Fruit fly (Drosophila melanogaster) ovary, adult (tissue): ENCODE data around the gene CG31091.

Source experiments
- CG17801 ChIP-seq: fragments of 200-800 bp; optimal IDR thresholded peaks from 2 replicates; lab custom pipeline; 2019; ENCODE audit warnings: missing biosample characterization, mild to moderate bottlenecking, missing genetic modification characterization, moderate library complexity; ENCODE audit not compliant: partially characterized antibody

The CG31091 gene

DNA sequence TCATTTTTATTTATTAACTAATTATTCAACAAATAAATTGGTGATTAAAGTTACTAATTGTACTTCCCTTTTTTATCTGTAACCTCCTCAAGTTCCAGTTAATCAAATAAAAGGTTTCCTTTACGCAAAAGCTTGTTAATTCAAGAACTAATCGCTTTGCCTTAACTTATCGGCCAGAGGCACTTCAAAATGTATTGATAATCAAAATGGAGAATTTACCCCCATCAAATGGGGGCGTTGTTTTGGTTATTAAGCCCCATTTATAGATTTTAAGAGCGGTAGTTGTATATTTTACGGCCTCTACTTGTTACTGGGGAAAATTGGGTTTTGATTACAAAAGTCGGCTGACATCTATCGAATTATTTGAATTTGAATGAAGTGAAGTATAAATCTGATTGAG, at the start of gene CG31091:
Gene CG31091 (plus strand): TSS at position 214 of the 400 bp plus-strand sequence.
- no peak for TF ChIP-seq CG17801

- no peak for TF ChIP-seq CG17801
Observed at dm6 chr3R:25851224-25851682, 48.5 kb upstream of the CG31091 start, which contains the start of the genes CG14545 and CG5886. Gene CG14545 (minus strand): TSS chr3R:25851291. Gene CG5886 (plus strand): TSS chr3R:25851632.

- TF ChIP-seq CG17801: no peak
Observed at dm6 chr3R:25854825-25855224, 44.9 kb upstream of the CG31091 start.

dm6 chr3R:25855594-25856305, 44.0 kb upstream of the CG31091 start, which contains the start of gene CG5890:
Gene CG5890 (plus strand): TSS chr3R:25856154.
- no peak for TF ChIP-seq CG17801

DNA sequence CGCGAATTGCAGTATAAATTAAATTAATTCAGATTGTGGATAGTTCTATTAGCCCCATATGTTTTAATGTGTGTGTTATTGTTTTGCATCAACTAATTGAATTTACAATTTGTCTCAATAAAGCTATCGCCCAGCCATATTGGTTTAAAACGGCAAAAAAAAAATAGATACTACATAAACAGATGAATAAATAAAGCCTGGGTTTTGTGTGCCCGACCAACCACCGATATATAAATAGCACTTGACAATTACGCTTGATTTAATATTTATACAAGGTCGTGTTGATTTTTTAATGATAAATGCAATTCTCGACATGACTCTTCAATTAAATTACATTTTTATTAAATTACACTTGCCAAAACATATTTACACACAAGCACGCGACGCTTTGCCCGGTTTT, 29.3 kb upstream of the CG31091 start:
- no peak for TF ChIP-seq CG17801

DNA sequence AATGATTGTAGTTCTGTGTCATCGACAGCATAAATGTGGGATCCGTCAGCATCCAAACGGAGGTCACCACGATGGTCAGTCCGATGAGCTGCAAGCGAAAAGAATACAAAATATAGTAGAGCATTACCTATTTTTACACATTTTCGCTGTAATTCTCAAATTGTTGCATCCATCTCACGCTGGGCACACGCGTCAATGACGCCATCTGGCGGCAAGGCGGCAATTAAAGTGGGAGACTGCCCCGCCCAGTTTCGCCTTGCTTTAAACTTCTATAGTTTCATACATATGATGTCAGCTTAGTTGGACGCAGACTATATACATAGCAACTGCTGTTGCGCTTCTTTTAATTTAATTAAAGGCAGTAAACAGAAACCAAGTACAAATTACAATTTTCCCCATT, 23.1 kb upstream of the CG31091 start:
- no peak for TF ChIP-seq CG17801

dm6 chr3R:25877064-25877463, 22.6 kb upstream of the CG31091 start:
- no peak for TF ChIP-seq CG17801

- no peak for TF ChIP-seq CG17801
Observed at dm6 chr3R:25879324-25879766, 20.4 kb upstream of the CG31091 start.

dm6 chr3R:25880198-25880970, 19.3 kb upstream of the CG31091 start:
- peak; percentile 4 for TF ChIP-seq CG17801

- TF ChIP-seq CG17801: no peak
Observed at dm6 chr3R:25880971-25881809, 18.5 kb upstream of the CG31091 start, which contains the start of gene Tsp96F. Gene Tsp96F (minus strand): TSS chr3R:25881427.

DNA sequence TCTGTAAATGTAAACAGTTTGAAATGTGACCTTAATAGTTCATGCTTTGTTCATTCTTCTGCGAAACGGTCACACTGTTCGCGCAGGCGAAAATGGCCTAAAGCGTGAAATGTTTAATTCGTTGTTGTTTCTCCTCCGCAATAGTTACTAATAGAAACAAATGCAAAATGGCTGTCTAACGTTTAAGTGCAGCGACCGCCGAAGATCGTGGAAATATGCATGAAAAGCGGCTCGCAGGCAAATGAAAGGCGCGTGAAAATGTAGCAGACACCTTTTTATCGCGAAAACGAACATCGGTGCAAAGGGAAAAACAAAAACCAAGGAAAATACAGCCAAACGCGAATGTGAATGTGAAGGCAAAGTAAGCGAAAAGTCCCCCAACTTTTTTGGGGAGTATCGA, 17.8 kb upstream of the CG31091 start, which contains the start of gene SppL:
Gene SppL (plus strand): TSS at position 70 of the 400 bp plus-strand sequence.
- TF ChIP-seq CG17801: no peak

DNA sequence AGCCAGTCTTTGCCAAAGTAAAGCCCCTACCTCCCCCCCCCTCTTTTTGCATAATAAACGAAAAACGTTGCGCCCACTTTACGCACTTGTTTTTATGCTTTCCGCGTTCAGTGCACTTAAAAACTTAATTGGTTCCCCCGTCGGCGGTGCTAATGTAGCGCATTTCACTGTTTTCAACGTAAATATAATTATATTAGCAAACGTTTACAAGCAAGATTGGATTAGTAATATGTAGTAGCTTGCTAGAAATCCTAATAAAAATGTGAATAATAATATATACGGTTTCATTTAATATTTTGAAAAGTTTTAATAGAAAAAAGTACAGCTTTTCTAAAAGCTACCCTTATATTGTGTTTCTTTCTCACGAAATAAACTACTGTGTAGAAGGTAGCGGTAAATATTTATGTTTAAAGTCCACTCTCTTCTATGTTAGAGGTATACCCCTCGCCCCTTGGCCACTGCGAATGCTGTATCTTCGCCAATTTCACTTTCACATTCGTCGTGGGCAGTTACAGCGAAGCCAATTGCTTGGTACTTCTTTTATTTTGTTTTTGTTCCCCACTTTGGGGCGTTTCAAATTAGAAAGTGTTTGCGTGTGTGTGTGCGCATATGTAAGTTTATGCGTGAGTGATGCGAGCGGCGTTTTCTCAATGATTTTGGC, 17.0 kb upstream of the CG31091 start:
- TF ChIP-seq CG17801: peak; percentile 61

- no peak for TF ChIP-seq CG17801
Observed at dm6 chr3R:25883877-25884276, 15.8 kb upstream of the CG31091 start.

dm6 chr3R:25884301-25884700, 15.4 kb upstream of the CG31091 start:
- TF ChIP-seq CG17801: peak; percentile 21

dm6 chr3R:25885136-25885535, 14.6 kb upstream of the CG31091 start:
- no peak for TF ChIP-seq CG17801
